Worm (Caenorhabditis elegans) whole organism, L4 larva: ENCODE data around the gene Y62H9A.9.

Experiments used
- F49E8.2 ChIP-seq: sonication (generic microtip); optimal IDR thresholded peaks from 2 replicates; lab custom pipeline; 2016; ENCODE audit warnings: missing compliant biosample characterization, mild to moderate bottlenecking, missing genetic modification characterization, borderline replicate concordance
- ama-1 ChIP-seq: fragments of 150-350 bp; optimal IDR thresholded peaks from 2 replicates; lab custom pipeline; 2014; ENCODE audit warnings: inconsistent platforms, mixed read lengths
- cey-2 ChIP-seq: sonication (generic microtip); optimal IDR thresholded peaks from 3 replicates; lab custom pipeline; 2017; ENCODE audit warnings: missing genetic modification characterization, mild to moderate bottlenecking, missing compliant biosample characterization, antibody characterized with exemption, borderline replicate concordance; ENCODE audit not compliant: insufficient read depth
- daf-12 ChIP-seq: fragments of 150-350 bp; optimal IDR thresholded peaks from 2 replicates; lab custom pipeline; 2014; ENCODE audit warnings: missing biosample characterization, missing genetic modification reagents, missing genetic modification characterization
- dpl-1 ChIP-seq: fragments of 150-350 bp; optimal IDR thresholded peaks from 2 replicates; lab custom pipeline; 2014; ENCODE audit warnings: missing biosample characterization, missing genetic modification reagents, missing genetic modification characterization
- fkh-10 ChIP-seq: fragments of 150-350 bp; optimal IDR thresholded peaks from 2 replicates; lab custom pipeline; 2014; ENCODE audit warnings: missing biosample characterization, missing genetic modification reagents, missing genetic modification characterization
- fos-1 ChIP-seq: fragments of 150-350 bp; optimal IDR thresholded peaks from 2 replicates; lab custom pipeline; 2014; ENCODE audit warnings: missing biosample characterization, missing genetic modification characterization
- lsy-2 ChIP-seq, 2 experiments: fragments of 150-350 bp in 1 of 2; sonication (generic microtip) in 1 of 2; optimal IDR thresholded peaks; 2 replicates each; lab custom pipeline; 2014 to 2017; ENCODE audit warnings: missing biosample characterization in 2 of 2, missing genetic modification characterization in 2 of 2
- nhr-237 ChIP-seq: sonication (generic microtip); optimal IDR thresholded peaks from 2 replicates; lab custom pipeline; 2017; ENCODE audit warnings: missing biosample characterization, missing genetic modification characterization
- nhr-25 ChIP-seq: sonication (generic microtip); optimal IDR thresholded peaks from 2 replicates; lab custom pipeline; 2017; ENCODE audit warnings: missing genetic modification characterization, mild to moderate bottlenecking, missing compliant biosample characterization, antibody characterized with exemption, moderate library complexity, borderline replicate concordance; ENCODE audit not compliant: insufficient read depth
- snpc-4 ChIP-seq: fragments of 150-350 bp; optimal IDR thresholded peaks from 2 replicates; lab custom pipeline; 2014; ENCODE audit warnings: missing biosample characterization, missing genetic modification characterization
- zip-11 ChIP-seq: fragments of 200-800 bp; sonication (Bioruptor generic); IDR thresholded peaks from 2 replicates; pipeline ENCODE4 v1.3.6; 2022; ENCODE audit warnings: missing genetic modification characterization, missing compliant biosample characterization
- ztf-11 ChIP-seq: fragments of 150-350 bp; optimal IDR thresholded peaks from 2 replicates; lab custom pipeline; 2014; ENCODE audit warnings: missing biosample characterization, missing genetic modification characterization

DNA sequence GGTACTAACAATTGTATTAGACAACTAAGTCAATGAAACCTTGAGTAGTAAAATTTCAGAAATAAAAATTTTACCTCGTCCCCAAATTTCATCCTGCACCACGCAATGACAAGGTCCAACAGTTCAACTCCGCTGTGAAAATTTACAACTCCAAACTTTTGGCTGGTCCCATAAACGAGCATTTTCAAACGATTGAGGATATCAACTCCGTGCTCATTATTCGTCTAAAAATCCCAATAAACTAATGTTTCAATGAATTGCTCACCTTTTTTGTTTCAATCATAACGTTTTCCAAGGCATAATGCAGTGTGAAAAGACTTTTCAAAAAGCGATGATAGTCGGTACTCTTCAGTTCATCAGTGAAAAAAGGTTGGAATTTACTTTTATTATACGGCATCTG lies 8.7 kb upstream of the Y62H9A.9 start:
- TF ChIP-seq cey-2 (tag; lab: Kevin White, UChicago) (no peak), zip-11 (GFP tag; lab: Robert Waterston, UW) (no peak), lsy-2 (tag; optimal IDR thresholded peaks at IDR 0.05; lab: Kevin White, UChicago) (no peak), F49E8.2 (tag; lab: Kevin White, UChicago) (no peak), snpc-4 (no peak), daf-12 (tag; lab: Kevin White, UChicago) (no peak), fos-1 (no peak), fkh-10 (GFP tag; lab: Kevin White, UChicago) (no peak), nhr-25 (no peak), dpl-1 (no peak), nhr-237 (tag; lab: Kevin White, UChicago) (no peak), ama-1 (lab: Kevin White, UChicago) (no peak), ztf-11 (tag; lab: Kevin White, UChicago) (no peak)
